Worm (Caenorhabditis elegans): ENCODE measurements around the gene F43C1.7.

F43C1.7 gene

DNA sequence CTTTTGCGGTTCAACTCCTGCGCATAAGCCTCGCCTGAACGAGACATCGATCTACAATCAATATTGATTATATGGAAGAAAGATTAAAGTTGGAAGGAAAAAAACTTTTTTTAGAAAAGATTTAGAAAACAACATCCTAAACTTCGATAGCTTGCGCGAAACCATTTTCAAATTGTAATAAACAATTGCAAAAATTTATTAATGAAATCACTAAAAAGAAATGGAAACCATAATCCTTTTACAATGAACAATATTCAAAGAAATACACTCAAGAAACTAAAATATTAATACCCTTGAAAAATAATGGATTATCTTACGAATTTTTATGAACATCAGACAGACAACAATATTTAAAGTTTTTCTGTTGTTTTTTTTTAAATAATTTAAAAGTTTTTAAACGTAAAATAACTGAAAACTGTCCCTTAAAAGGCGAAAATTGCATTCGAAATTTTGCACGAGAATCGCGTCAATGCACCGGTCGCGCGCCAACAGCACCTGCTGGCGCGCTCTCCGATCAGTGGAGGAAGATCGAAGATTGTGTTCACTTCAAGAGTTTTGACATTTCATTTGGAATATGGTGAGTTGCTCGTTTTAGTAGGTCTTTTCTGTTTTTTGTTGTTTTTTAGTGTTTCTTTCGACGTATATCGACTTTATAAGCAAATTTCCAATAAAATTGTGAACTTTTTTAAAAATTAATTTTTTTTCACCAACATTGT lies 27.0 kb upstream of the F43C1.7 start, which contains the start of the genes sftb-1 and R10E4.1 (continued):
- TF ChIP-seq nhr-84 (tag; optimal IDR thresholded peaks at IDR 0.05), result no peak
- TF ChIP-seq nhr-77 (tag; optimal IDR thresholded peaks at IDR 0.05), result peak; percentile 1
- TF ChIP-seq aha-1 (tag; optimal IDR thresholded peaks at IDR 0.05), result no peak
- peak; percentile 80 for TF ChIP-seq swsn-7 (tag; optimal IDR thresholded peaks at IDR 0.05)
- TF ChIP-seq pax-3 (tag; optimal IDR thresholded peaks at IDR 0.05), result no peak
- peak; percentile 74 for TF ChIP-seq dsc-1 (tag; optimal IDR thresholded peaks at IDR 0.05)
- TF ChIP-seq hlh-17 (GFP tag; optimal IDR thresholded peaks at IDR 0.05; ENCODE audit: borderline replicate concordance), result no peak
- TF ChIP-seq Y116A8C.19 (tag; optimal IDR thresholded peaks at IDR 0.05; ENCODE audit: borderline replicate concordance), result no peak
- peak; percentile 78 to 87 for TF ChIP-seq lin-35 (GFP tag; optimal IDR thresholded peaks at IDR 0.05)
- no peak for TF ChIP-seq fos-1 (tag; optimal IDR thresholded peaks at IDR 0.05)
- TF ChIP-seq unc-30 (tag; optimal IDR thresholded peaks at IDR 0.05), result no peak
- peak; percentile 6 for TF ChIP-seq blmp-1 (tag; optimal IDR thresholded peaks at IDR 0.05)
- peak; percentile 81 for TF ChIP-seq nhr-19 (GFP tag; conservative IDR thresholded peaks at IDR 0.05)
- no peak for TF ChIP-seq zip-4 (GFP tag; optimal IDR thresholded peaks at IDR 0.05)
- TF ChIP-seq nhr-71 (tag; optimal IDR thresholded peaks at IDR 0.05), result peak; percentile 87
- TF ChIP-seq F16B12.6 (tag; optimal IDR thresholded peaks at IDR 0.05), result peak; percentile 70
- TF ChIP-seq skn-1 (tag; optimal IDR thresholded peaks at IDR 0.05), result peak; percentile 72
- TF ChIP-seq ces-1 (GFP tag; optimal IDR thresholded peaks at IDR 0.05), result no peak
- peak; percentile 55 for TF ChIP-seq C04F5.9 (tag; optimal IDR thresholded peaks at IDR 0.05)
- TF ChIP-seq alr-1 (tag; optimal IDR thresholded peaks at IDR 0.05; ENCODE audit: borderline replicate concordance), result no peak
- peak; percentile 86 for TF ChIP-seq nhr-47 (tag; optimal IDR thresholded peaks at IDR 0.05)
- TF ChIP-seq xbp-1 (tag; optimal IDR thresholded peaks at IDR 0.05), result peak; percentile 82
- TF ChIP-seq nhr-11 (tag; optimal IDR thresholded peaks at IDR 0.05), result peak; percentile 22
- no peak for TF ChIP-seq sptf-1 (tag; optimal IDR thresholded peaks at IDR 0.05)
- peak; percentile 58 for TF ChIP-seq snpc-4 (tag; optimal IDR thresholded peaks at IDR 0.05)
- TF ChIP-seq lin-39 (tag; optimal IDR thresholded peaks at IDR 0.05), result peak; percentile 62
- peak in 2 of 6 experiments; percentile 29 to 49 for TF ChIP-seq elt-3 (tag; optimal IDR thresholded peaks at IDR 0.05)
- TF ChIP-seq nhr-20 (tag; optimal IDR thresholded peaks at IDR 0.05), result peak; percentile 80
- TF ChIP-seq lin-13 (GFP tag; optimal IDR thresholded peaks at IDR 0.05), result peak; percentile 62
- TF ChIP-seq fkh-4 (tag; optimal IDR thresholded peaks at IDR 0.05; ENCODE audit: borderline replicate concordance), result no peak
- TF ChIP-seq fkh-10 (GFP tag; optimal IDR thresholded peaks at IDR 0.05), result peak; percentile 13
- TF ChIP-seq pag-3 (tag; optimal IDR thresholded peaks at IDR 0.05; ENCODE audit: borderline replicate concordance, insufficient read depth), result no peak
- no peak for TF ChIP-seq nhr-76 (tag; optimal IDR thresholded peaks at IDR 0.05)
- TF ChIP-seq nhr-90 (tag; optimal IDR thresholded peaks at IDR 0.05; ENCODE audit: poor library complexity), result peak; percentile 77
- no peak for TF ChIP-seq unc-62 (GFP tag; optimal IDR thresholded peaks at IDR 0.05)
- peak; percentile 81 for TF ChIP-seq tbx-2 (tag; optimal IDR thresholded peaks at IDR 0.05)
- peak; percentile 69 to 80 for TF ChIP-seq efl-1 (optimal IDR thresholded peaks at IDR 0.05)
- peak; percentile 75 to 97 for TF ChIP-seq efl-1 (GFP tag; optimal IDR thresholded peaks at IDR 0.05 in 1 of 2)
- no peak for TF ChIP-seq efl-3 (GFP tag; optimal IDR thresholded peaks at IDR 0.05)
- peak; percentile 55 for TF ChIP-seq isw-1 (GFP tag; IDR thresholded peaks at IDR 0.05)
- TF ChIP-seq grh-1 (GFP tag; IDR thresholded peaks at IDR 0.05), result 0 out of 2 replicates have a peak, but pooled peaks have one; percentile 40
- TF ChIP-seq irx-1 (tag; optimal IDR thresholded peaks at IDR 0.05), result peak; percentile 70
- TF ChIP-seq sox-4 (tag; optimal IDR thresholded peaks at IDR 0.05), result peak; percentile 52
- peak; percentile 13 for TF ChIP-seq elt-2 (tag; optimal IDR thresholded peaks at IDR 0.05)
- no peak for TF ChIP-seq nhr-28 (tag; optimal IDR thresholded peaks at IDR 0.05)
- no peak for TF ChIP-seq ets-5 (GFP tag; IDR thresholded peaks at IDR 0.05)
